Worm (Caenorhabditis elegans) whole organism, L1 larva: ENCODE data around the gene fbxb-77.

Experiments used
- C04F5.9 ChIP-seq: sonication (generic microtip); optimal IDR thresholded peaks from 2 replicates; lab custom pipeline; 2016; ENCODE audit warnings: missing genetic modification characterization, missing compliant biosample characterization
- F16B12.6 ChIP-seq: fragments of 150-350 bp; optimal IDR thresholded peaks from 2 replicates; lab custom pipeline; 2014; ENCODE audit warnings: missing biosample characterization, missing genetic modification characterization
- aha-1 ChIP-seq: fragments of 150-350 bp; optimal IDR thresholded peaks from 2 replicates; lab custom pipeline; 2014; ENCODE audit warnings: missing biosample characterization, missing genetic modification characterization
- alr-1 ChIP-seq: fragments of 200-800 bp; sonication (Bioruptor generic); optimal IDR thresholded peaks from 2 replicates; lab custom pipeline; 2018; ENCODE audit warnings: borderline replicate concordance, mild to moderate bottlenecking, missing genetic modification characterization, missing compliant biosample characterization
- aly-2 ChIP-seq: fragments of 150-350 bp; optimal IDR thresholded peaks from 2 replicates; lab custom pipeline; 2014; ENCODE audit warnings: missing biosample characterization, missing genetic modification characterization
- blmp-1 ChIP-seq: fragments of 150-350 bp; optimal IDR thresholded peaks from 2 replicates; lab custom pipeline; 2014; ENCODE audit warnings: missing biosample characterization, missing genetic modification characterization
- ceh-8 ChIP-seq: fragments of 200-800 bp; sonication (Bioruptor generic); optimal IDR thresholded peaks from 2 replicates; lab custom pipeline; 2018; ENCODE audit warnings: mild to moderate bottlenecking, missing genetic modification characterization, moderate library complexity, missing compliant biosample characterization
- ceh-82 ChIP-seq, 3 experiments: fragments of 150-350 bp in 1 of 3; sonication (generic microtip) in 2 of 3; optimal IDR thresholded peaks; 2 replicates each; lab custom pipeline; 2014 to 2017; ENCODE audit warnings: missing biosample characterization in 3 of 3, missing genetic modification characterization in 3 of 3
- ceh-88 ChIP-seq: fragments of 200-800 bp; sonication (Bioruptor generic); IDR thresholded peaks from 2 replicates; pipeline ENCODE4 v1.3.6; 2022; ENCODE audit warnings: missing genetic modification characterization, missing compliant biosample characterization
- ceh-90 ChIP-seq: sonication (generic microtip); optimal IDR thresholded peaks from 2 replicates; lab custom pipeline; 2016; ENCODE audit warnings: missing genetic modification characterization, missing compliant biosample characterization
- ces-1 ChIP-seq: fragments of 150-350 bp; optimal IDR thresholded peaks from 2 replicates; lab custom pipeline; 2014; ENCODE audit warnings: missing biosample characterization, missing genetic modification reagents, missing genetic modification characterization
- dsc-1 ChIP-seq: sonication (generic microtip); optimal IDR thresholded peaks from 2 replicates; lab custom pipeline; 2016; ENCODE audit warnings: mild to moderate bottlenecking, missing genetic modification characterization, missing compliant biosample characterization
- egl-13 ChIP-seq: sonication (generic microtip); optimal IDR thresholded peaks from 2 replicates; lab custom pipeline; 2016; ENCODE audit warnings: missing genotype, missing genetic modification reagents, missing genetic modification characterization, missing compliant biosample characterization
- egl-27 ChIP-seq, 2 experiments: fragments of 150-350 bp in 1 of 2; sonication (generic microtip); optimal IDR thresholded peaks; 3 replicates each; lab custom pipeline; 2017 to 2018; ENCODE audit warnings: missing biosample characterization in 2 of 2, missing genetic modification characterization in 2 of 2, missing genetic modification reagents in 2 of 2
- elt-3 ChIP-seq, 6 experiments: fragments of 150-350 bp in 1 of 6; sonication (generic microtip); optimal IDR thresholded peaks; 2 replicates each; lab custom pipeline; 2017 to 2018; ENCODE audit warnings: missing biosample characterization in 6 of 6, missing genetic modification characterization in 6 of 6, inconsistent platforms in 1 of 6
- fkh-4 ChIP-seq: sonication (generic microtip); optimal IDR thresholded peaks from 2 replicates; lab custom pipeline; 2016; ENCODE audit warnings: missing compliant biosample characterization, missing genetic modification characterization, borderline replicate concordance
- grh-1 ChIP-seq: fragments of 200-800 bp; sonication (Bioruptor generic); IDR thresholded peaks from 2 replicates; pipeline ENCODE4 v1.3.6; 2022; ENCODE audit warnings: missing genetic modification reagents, missing genetic modification characterization, missing compliant biosample characterization
- hlh-17 ChIP-seq: fragments of 200-800 bp; sonication (Bioruptor generic); optimal IDR thresholded peaks from 2 replicates; lab custom pipeline; 2018; ENCODE audit warnings: missing genetic modification characterization, mild to moderate bottlenecking, missing compliant biosample characterization, moderate library complexity, borderline replicate concordance
- irx-1 ChIP-seq: sonication (generic microtip); optimal IDR thresholded peaks from 2 replicates; lab custom pipeline; 2016; ENCODE audit warnings: missing genetic modification characterization, missing compliant biosample characterization
- lin-13 ChIP-seq: fragments of 150-350 bp; optimal IDR thresholded peaks from 2 replicates; lab custom pipeline; 2014; ENCODE audit warnings: missing biosample characterization, missing genetic modification reagents, missing genetic modification characterization
- lin-14 ChIP-seq: fragments of 200-800 bp; sonication (Bioruptor generic); optimal IDR thresholded peaks from 2 replicates; lab custom pipeline; 2018; ENCODE audit warnings: mild to moderate bottlenecking, missing genetic modification characterization, moderate library complexity, missing compliant biosample characterization
- lir-3 ChIP-seq: sonication (generic microtip); optimal IDR thresholded peaks from 2 replicates; lab custom pipeline; 2016; ENCODE audit warnings: mild to moderate bottlenecking, missing genetic modification characterization, moderate library complexity, missing compliant biosample characterization; ENCODE audit not compliant: poor library complexity
- lsy-2 ChIP-seq, 2 experiments: fragments of 150-350 bp; optimal IDR thresholded peaks; 2 replicates each; lab custom pipeline; 2014; ENCODE audit warnings: missing biosample characterization in 2 of 2, missing genetic modification characterization in 2 of 2
- mef-2 ChIP-seq: fragments of 150-350 bp; optimal IDR thresholded peaks from 2 replicates; lab custom pipeline; 2014; ENCODE audit warnings: missing biosample characterization, missing genetic modification characterization
- mep-1 ChIP-seq: fragments of 150-350 bp; optimal IDR thresholded peaks from 2 replicates; lab custom pipeline; 2014; ENCODE audit warnings: missing biosample characterization, missing genetic modification characterization
- nhr-19 ChIP-seq: fragments of 200-800 bp; sonication (Bioruptor generic); conservative IDR thresholded peaks from 2 replicates; pipeline ENCODE4 v1.3.6; 2022; ENCODE audit warnings: missing genetic modification characterization, missing compliant biosample characterization
- nhr-20 ChIP-seq: sonication (generic microtip); optimal IDR thresholded peaks from 2 replicates; lab custom pipeline; 2016; ENCODE audit warnings: mild to moderate bottlenecking, missing genetic modification characterization, missing compliant biosample characterization
- nhr-237 ChIP-seq: fragments of 150-350 bp; optimal IDR thresholded peaks from 2 replicates; lab custom pipeline; 2014; ENCODE audit warnings: missing biosample characterization, missing genetic modification characterization
- nhr-28 ChIP-seq: fragments of 150-350 bp; optimal IDR thresholded peaks from 2 replicates; lab custom pipeline; 2014; ENCODE audit warnings: missing biosample characterization, missing genetic modification characterization
- nhr-47 ChIP-seq: sonication (generic microtip); optimal IDR thresholded peaks from 2 replicates; lab custom pipeline; 2016; ENCODE audit warnings: mild to moderate bottlenecking, missing genetic modification characterization, moderate library complexity, missing compliant biosample characterization
- nhr-77 ChIP-seq: fragments of 150-350 bp; optimal IDR thresholded peaks from 2 replicates; lab custom pipeline; 2014; ENCODE audit warnings: missing biosample characterization, missing genetic modification characterization
- nhr-84 ChIP-seq: sonication (generic microtip); optimal IDR thresholded peaks from 2 replicates; lab custom pipeline; 2017; ENCODE audit warnings: missing biosample characterization, missing genetic modification characterization
- nhr-85 ChIP-seq: sonication (generic microtip); peaks from one replicate; lab custom pipeline; 2016; ENCODE audit warnings: missing genetic modification characterization, inconsistent platforms, missing compliant biosample characterization
- nhr-90 ChIP-seq: sonication (generic microtip); optimal IDR thresholded peaks from 2 replicates; lab custom pipeline; 2016; ENCODE audit warnings: mild to moderate bottlenecking, missing genetic modification characterization, missing compliant biosample characterization; ENCODE audit not compliant: poor library complexity
- pax-3 ChIP-seq: fragments of 200-800 bp; sonication (Bioruptor generic); optimal IDR thresholded peaks from 2 replicates; lab custom pipeline; 2018; ENCODE audit warnings: mild to moderate bottlenecking, missing genetic modification characterization, moderate library complexity, missing compliant biosample characterization
- snpc-4 ChIP-seq: fragments of 150-350 bp; optimal IDR thresholded peaks from 2 replicates; lab custom pipeline; 2014; ENCODE audit warnings: missing biosample characterization, missing genetic modification characterization
- sox-4 ChIP-seq: sonication (generic microtip); optimal IDR thresholded peaks from 2 replicates; lab custom pipeline; 2016; ENCODE audit warnings: missing genetic modification characterization, missing compliant biosample characterization
- sptf-1 ChIP-seq: fragments of 150-350 bp; optimal IDR thresholded peaks from 2 replicates; lab custom pipeline; 2014; ENCODE audit warnings: missing biosample characterization, missing genetic modification characterization
- swsn-7 ChIP-seq: sonication (generic microtip); optimal IDR thresholded peaks from 2 replicates; lab custom pipeline; 2016; ENCODE audit warnings: missing genetic modification characterization, missing compliant biosample characterization
- tbx-2 ChIP-seq: sonication (generic microtip); optimal IDR thresholded peaks from 2 replicates; lab custom pipeline; 2016; ENCODE audit warnings: missing genetic modification characterization, missing compliant biosample characterization
- tlp-1 ChIP-seq: fragments of 150-350 bp; optimal IDR thresholded peaks from 2 replicates; lab custom pipeline; 2014; ENCODE audit warnings: missing biosample characterization, missing genetic modification characterization
- unc-130 ChIP-seq: fragments of 150-350 bp; optimal IDR thresholded peaks from 2 replicates; lab custom pipeline; 2017; ENCODE audit warnings: missing biosample characterization, missing genetic modification characterization, inconsistent platforms
- unc-30 ChIP-seq: sonication (generic microtip); optimal IDR thresholded peaks from 2 replicates; lab custom pipeline; 2017; ENCODE audit warnings: missing biosample characterization, missing genetic modification characterization
- unc-86 ChIP-seq: sonication (generic microtip); optimal IDR thresholded peaks from 2 replicates; lab custom pipeline; 2016; ENCODE audit warnings: missing genetic modification characterization, missing compliant biosample characterization
- unc-98 ChIP-seq: fragments of 200-800 bp; sonication (Bioruptor generic); IDR thresholded peaks from 2 replicates; pipeline ENCODE4 v1.3.6; 2022; ENCODE audit warnings: missing genetic modification characterization, missing compliant biosample characterization
- xbp-1 ChIP-seq: sonication (generic microtip); optimal IDR thresholded peaks from 2 replicates; lab custom pipeline; 2016; ENCODE audit warnings: missing genetic modification characterization, missing compliant biosample characterization
- zag-1 ChIP-seq: fragments of 150-350 bp; optimal IDR thresholded peaks from 2 replicates; lab custom pipeline; 2014; ENCODE audit warnings: missing biosample characterization, missing genetic modification characterization

fbxb-77 gene

ce11 chrIV:4799114-4799513 lies 43.2 kb upstream of the fbxb-77 start, which contains the start of gene eor-1 (continued):
- TF ChIP-seq lsy-2 (tag; optimal IDR thresholded peaks at IDR 0.05; lab: Kevin White, UChicago) (peak; percentile 49 to 77), ces-1 (no peak), sptf-1 (tag; lab: Kevin White, UChicago) (no peak), irx-1 (tag; lab: Kevin White, UChicago) (no peak), elt-3 (tag; optimal IDR thresholded peaks at IDR 0.05; lab: Kevin White, UChicago) (no peak), F16B12.6 (tag; lab: Kevin White, UChicago) (peak; percentile 14), ceh-88 (no peak), blmp-1 (tag; lab: Kevin White, UChicago) (no peak), nhr-237 (tag; lab: Kevin White, UChicago) (no peak), mep-1 (tag; lab: Kevin White, UChicago) (no peak), lin-14 (GFP tag; lab: Kevin White, UChicago) (no peak), nhr-77 (no peak), nhr-19 (GFP tag; lab: Robert Waterston, UW) (0 out of 2 replicates have a peak, but pooled peaks have one; percentile 2), alr-1 (tag; lab: Kevin White, UChicago) (no peak), mef-2 (no peak), nhr-20 (tag; lab: Kevin White, UChicago) (peak; percentile 41), nhr-84 (tag; lab: Kevin White, UChicago) (no peak), zag-1 (no peak), lir-3 (peak; percentile 16), aly-2 (tag; lab: Kevin White, UChicago) (peak; percentile 3), nhr-47 (tag; lab: Kevin White, UChicago) (no peak), unc-30 (tag; lab: Kevin White, UChicago) (no peak), egl-13 (tag; lab: Kevin White, UChicago) (no peak), nhr-28 (no peak), ceh-90 (tag; lab: Kevin White, UChicago) (no peak), unc-98 (GFP tag; lab: Robert Waterston, UW) (no peak), grh-1 (no peak), ceh-82 (tag; optimal IDR thresholded peaks at IDR 0.05; lab: Kevin White, UChicago) (no peak), hlh-17 (GFP tag; lab: Kevin White, UChicago) (no peak), pax-3 (tag; lab: Kevin White, UChicago) (no peak), egl-27 (tag; optimal IDR thresholded peaks at IDR 0.05; lab: Kevin White, UChicago) (no peak), fkh-4 (tag; lab: Kevin White, UChicago) (no peak), tbx-2 (peak; percentile 26), nhr-85 (tag; lab: Kevin White, UChicago) (peak; percentile 67), swsn-7 (peak; percentile 13), C04F5.9 (tag; lab: Kevin White, UChicago) (no peak), tlp-1 (no peak), dsc-1 (peak; percentile 26), ceh-8 (GFP tag; lab: Kevin White, UChicago) (no peak), unc-130 (tag; lab: Kevin White, UChicago) (no peak), unc-86 (no peak), nhr-90 (tag; lab: Kevin White, UChicago) (no peak), lin-13 (GFP tag; lab: Kevin White, UChicago) (no peak), snpc-4 (tag; lab: Kevin White, UChicago) (no peak), aha-1 (tag; lab: Kevin White, UChicago) (no peak), sox-4 (no peak), xbp-1 (tag; lab: Kevin White, UChicago) (peak; percentile 41)
